Fruit fly (Drosophila melanogaster) whole organism, embryonic: Measurements from ENCODE around the gene Tg.

ENCODE experiments used
- CG6791 ChIP-seq: fragments of 200-800 bp; sonication (Bioruptor generic); IDR thresholded peaks from 3 replicates; pipeline ENCODE4 v1.3.6; 2022; ENCODE audit warnings: missing biosample characterization, missing genetic modification characterization; ENCODE audit not compliant: partially characterized antibody
- CG7357 ChIP-seq: fragments of 200-800 bp; sonication (Bioruptor generic); IDR thresholded peaks from 3 replicates; pipeline ENCODE4 v1.3.6; 2022; ENCODE audit warnings: missing biosample characterization, missing genetic modification characterization
- Dll ChIP-seq: fragments of 200-800 bp; sonication (Bioruptor generic); IDR thresholded peaks from 4 replicates; pipeline ENCODE4 v1.3.6; 2022; ENCODE audit warnings: missing biosample characterization, missing genetic modification characterization; ENCODE audit not compliant: partially characterized antibody
- Sry-β ChIP-seq: fragments of 200-800 bp; sonication (Bioruptor generic); optimal IDR thresholded peaks from 2 replicates; lab custom pipeline; 2018; ENCODE audit warnings: missing biosample characterization, mild to moderate bottlenecking, missing genetic modification characterization, moderate library complexity
- sr ChIP-seq: fragments of 200-800 bp; sonication (Bioruptor generic); IDR thresholded peaks from 3 replicates; pipeline ENCODE4 v1.3.6; 2022; ENCODE audit warnings: missing biosample characterization, missing genetic modification characterization
- zf30C ChIP-seq: fragments of 200-800 bp; sonication (Bioruptor generic); optimal IDR thresholded peaks from 3 replicates; lab custom pipeline; 2018; ENCODE audit warnings: missing biosample characterization, mild to moderate bottlenecking, missing genetic modification characterization

DNA sequence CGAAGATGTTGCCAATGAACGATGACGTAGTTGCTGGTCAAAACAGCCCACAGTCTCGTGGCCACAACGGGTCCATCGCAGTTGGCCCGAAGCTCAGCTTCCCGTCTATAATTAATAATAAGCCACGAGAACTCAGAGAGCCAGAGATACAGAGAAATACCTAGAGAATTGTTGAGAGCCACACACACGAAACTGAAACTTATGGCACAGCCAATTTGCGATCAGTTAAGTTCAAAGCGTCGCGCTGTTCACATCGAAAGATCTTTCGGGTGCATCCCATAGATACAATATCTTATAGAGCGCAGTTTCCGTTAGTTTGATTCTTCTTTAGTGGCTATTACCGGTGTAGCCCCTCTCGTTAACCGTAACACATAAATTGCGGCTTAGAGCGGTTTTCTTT is 1.3 kb downstream of the Tg start:
- TF ChIP-seq sr (no peak), CG6791 (GFP tag; lab: Robert Waterston, UW) (no peak), Sry-β (GFP tag; lab: Kevin White, UChicago) (no peak), Dll (GFP tag; lab: Robert Waterston, UW) (no peak), zf30C (GFP tag; lab: Kevin White, UChicago) (no peak), CG7357 (GFP tag; lab: Robert Waterston, UW) (no peak)
